Fruit fly (Drosophila melanogaster): ENCODE results near the gene CG32137.

DNA sequence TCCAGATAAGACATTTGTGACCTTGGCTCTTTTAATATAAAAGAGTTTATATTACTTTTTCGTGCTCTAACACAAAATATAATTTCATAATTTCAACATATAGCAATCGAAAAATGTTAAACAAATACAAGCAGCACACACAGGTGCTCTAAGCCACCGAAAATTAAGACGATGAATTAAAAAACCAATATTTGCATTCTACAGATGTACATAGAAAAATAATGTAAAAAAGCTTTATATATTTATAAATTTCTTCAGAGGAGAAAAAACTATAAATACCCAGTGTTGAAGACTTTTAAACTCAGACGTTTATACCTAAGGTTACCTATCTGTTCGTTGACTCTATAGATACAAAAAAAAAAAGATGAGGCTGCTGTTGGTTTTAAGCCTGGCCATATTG lies 48.5 kb downstream of the CG32137 start, which contains the start of gene CG9040:
- TF ChIP-seq kay (GFP tag; ENCODE audit: borderline replicate concordance) (no peak), ovo (GFP tag; optimal IDR thresholded peaks at IDR 0.05) (no peak), CG14711 (tag; optimal IDR thresholded peaks at IDR 0.05) (no peak), bab1 (GFP tag; optimal IDR thresholded peaks at IDR 0.05) (no peak), Hr96 (GFP tag; optimal IDR thresholded peaks at IDR 0.05) (no peak), CG1620 (GFP tag; optimal IDR thresholded peaks at IDR 0.05) (no peak), cnc (optimal IDR thresholded peaks at IDR 0.05) (no peak), CG33017 (tag; optimal IDR thresholded peaks at IDR 0.05) (no peak), Clk (GFP tag; optimal IDR thresholded peaks at IDR 0.05) (no peak), CG7101 (tag; optimal IDR thresholded peaks at IDR 0.05) (no peak), CG11617 (GFP tag; optimal IDR thresholded peaks at IDR 0.05) (no peak), toe (GFP tag; optimal IDR thresholded peaks at IDR 0.05) (no peak), tj (GFP tag; optimal IDR thresholded peaks at IDR 0.05) (no peak), CG12768 (GFP tag; optimal IDR thresholded peaks at IDR 0.05) (no peak)

Data from whole organism, adult.